Worm (Caenorhabditis elegans) whole organism, young adult: ENCODE data around the gene srj-40.

Experiments used
- F55B11.4 ChIP-seq: sonication (generic microtip); optimal IDR thresholded peaks from 2 replicates; lab custom pipeline; 2016; ENCODE audit warnings: missing compliant biosample characterization, missing genetic modification characterization, borderline replicate concordance; ENCODE audit not compliant: insufficient read depth
- T07F8.4 ChIP-seq: sonication (generic microtip); optimal IDR thresholded peaks from 2 replicates; lab custom pipeline; 2016; ENCODE audit warnings: mild to moderate bottlenecking, missing genetic modification characterization, moderate library complexity, missing compliant biosample characterization
- T26A5.8 ChIP-seq: sonication (generic microtip); optimal IDR thresholded peaks from 2 replicates; lab custom pipeline; 2016; ENCODE audit warnings: missing genetic modification characterization, missing compliant biosample characterization
- Y53G8AR.9 ChIP-seq: fragments of 200-800 bp; sonication (Bioruptor generic); conservative IDR thresholded peaks from 2 replicates; pipeline ENCODE4 v1.3.6; 2022; ENCODE audit warnings: missing genetic modification reagents, missing genetic modification characterization, missing compliant biosample characterization
- Y95B8A.8 ChIP-seq: fragments of 200-800 bp; sonication (Bioruptor generic); IDR thresholded peaks from 2 replicates; pipeline ENCODE4 v1.3.6; 2022; ENCODE audit warnings: missing genetic modification reagents, missing genetic modification characterization, missing compliant biosample characterization
- efl-1 ChIP-seq: fragments of 150-350 bp; optimal IDR thresholded peaks from 2 replicates; lab custom pipeline; 2014; ENCODE audit warnings: missing biosample characterization, missing genetic modification reagents, missing genetic modification characterization
- mel-28 ChIP-seq: sonication (generic microtip); optimal IDR thresholded peaks from 2 replicates; lab custom pipeline; 2016; ENCODE audit warnings: borderline replicate concordance, mild to moderate bottlenecking, missing genetic modification characterization, missing compliant biosample characterization
- nhr-27 ChIP-seq: fragments of 200-800 bp; sonication (Bioruptor generic); optimal IDR thresholded peaks from 2 replicates; lab custom pipeline; 2018; ENCODE audit warnings: mild to moderate bottlenecking, missing genetic modification characterization, moderate library complexity, missing compliant biosample characterization
- pha-4 ChIP-seq: fragments of 150-350 bp; sonication (generic microtip); optimal IDR thresholded peaks from 2 replicates; lab custom pipeline; 2014; ENCODE audit warnings: missing biosample characterization, missing genetic modification reagents, missing genetic modification characterization
- rcor-1 ChIP-seq: fragments of 200-800 bp; sonication (Bioruptor generic); IDR thresholded peaks from 2 replicates; pipeline ENCODE4 v1.3.6; 2022; ENCODE audit warnings: missing genetic modification reagents, missing genetic modification characterization, missing compliant biosample characterization
- rec-8 ChIP-seq, 2 experiments: sonication (generic microtip); optimal IDR thresholded peaks; 2 replicates each; lab custom pipeline; 2016; ENCODE audit warnings: mild to moderate bottlenecking in 2 of 2, missing genetic modification characterization in 2 of 2, missing genetic modification reagents in 2 of 2, missing genotype in 2 of 2, missing biosample characterization in 1 of 2, missing compliant biosample characterization in 1 of 2, moderate library complexity in 1 of 2
- snpc-4 ChIP-seq, 5 experiments: fragments of 150-350 bp in 1 of 5; sonication (generic microtip) in 4 of 5; optimal IDR thresholded peaks; 2 replicates each; lab custom pipeline; 2014 to 2018; ENCODE audit warnings: missing genetic modification characterization in 5 of 5, missing biosample characterization in 3 of 5, antibody characterized with exemption in 2 of 5, mild to moderate bottlenecking in 2 of 5, missing compliant biosample characterization in 2 of 5, missing genotype in 2 of 5, moderate library complexity in 2 of 5, missing genetic modification reagents in 1 of 5
- unc-62 ChIP-seq: fragments of 150-350 bp; optimal IDR thresholded peaks from 2 replicates; lab custom pipeline; 2014; ENCODE audit warnings: missing biosample characterization, missing genetic modification reagents, missing genetic modification characterization
- ztf-26 ChIP-seq: sonication (generic microtip); optimal IDR thresholded peaks from 2 replicates; lab custom pipeline; 2017; ENCODE audit warnings: missing genetic modification characterization, missing compliant biosample characterization

- TF ChIP-seq T07F8.4 (tag; lab: Kevin White, UChicago) (no peak), unc-62 (GFP tag; lab: Kevin White, UChicago) (no peak), Y95B8A.8 (no peak), ztf-26 (tag; lab: Kevin White, UChicago) (no peak), Y53G8AR.9 (GFP tag; lab: Robert Waterston, UW) (no peak), pha-4 (no peak), rcor-1 (GFP tag; lab: Robert Waterston, UW) (no peak), nhr-27 (no peak), F55B11.4 (tag; lab: Kevin White, UChicago) (no peak), rec-8 (tag; optimal IDR thresholded peaks at IDR 0.05; lab: Kevin White, UChicago) (no peak), efl-1 (GFP tag; lab: Kevin White, UChicago) (no peak), snpc-4 (GFP tag; optimal IDR thresholded peaks at IDR 0.05; lab: Kevin White, UChicago) (no peak), snpc-4 (tag; optimal IDR thresholded peaks at IDR 0.05; lab: Kevin White, UChicago) (no peak), mel-28 (tag; lab: Kevin White, UChicago) (no peak), T26A5.8 (tag; lab: Kevin White, UChicago) (no peak)
Observed at ce11 chrV:4120629-4121028, 19.0 kb downstream of the srj-40 start, which contains the start of gene T05B4.10.
